Worm (Caenorhabditis elegans) whole organism, L1 larva: ENCODE results near the gene cyp-25A1.

Experiments used
- C04F5.9 ChIP-seq: sonication (generic microtip); optimal IDR thresholded peaks from 2 replicates; lab custom pipeline; 2016; ENCODE audit warnings: missing genetic modification characterization, missing compliant biosample characterization
- C16A3.4 ChIP-seq: fragments of 150-350 bp; optimal IDR thresholded peaks from 2 replicates; lab custom pipeline; 2014; ENCODE audit warnings: missing biosample characterization, missing genetic modification characterization
- C34B4.2 ChIP-seq: sonication (generic microtip); optimal IDR thresholded peaks from 2 replicates; lab custom pipeline; 2017; ENCODE audit warnings: mild to moderate bottlenecking, missing genetic modification characterization, missing compliant biosample characterization
- F16B12.6 ChIP-seq: fragments of 150-350 bp; optimal IDR thresholded peaks from 2 replicates; lab custom pipeline; 2014; ENCODE audit warnings: missing biosample characterization, missing genetic modification characterization
- aha-1 ChIP-seq: fragments of 150-350 bp; optimal IDR thresholded peaks from 2 replicates; lab custom pipeline; 2014; ENCODE audit warnings: missing biosample characterization, missing genetic modification characterization
- alr-1 ChIP-seq: fragments of 200-800 bp; sonication (Bioruptor generic); optimal IDR thresholded peaks from 2 replicates; lab custom pipeline; 2018; ENCODE audit warnings: borderline replicate concordance, mild to moderate bottlenecking, missing genetic modification characterization, missing compliant biosample characterization
- blmp-1 ChIP-seq: fragments of 150-350 bp; optimal IDR thresholded peaks from 2 replicates; lab custom pipeline; 2014; ENCODE audit warnings: missing biosample characterization, missing genetic modification characterization
- ceh-63 ChIP-seq: fragments of 200-800 bp; sonication (Bioruptor generic); optimal IDR thresholded peaks from 2 replicates; lab custom pipeline; 2018; ENCODE audit warnings: mild to moderate bottlenecking, missing genetic modification characterization, missing compliant biosample characterization
- ceh-8 ChIP-seq: fragments of 200-800 bp; sonication (Bioruptor generic); optimal IDR thresholded peaks from 2 replicates; lab custom pipeline; 2018; ENCODE audit warnings: mild to moderate bottlenecking, missing genetic modification characterization, moderate library complexity, missing compliant biosample characterization
- ceh-90 ChIP-seq: sonication (generic microtip); optimal IDR thresholded peaks from 2 replicates; lab custom pipeline; 2016; ENCODE audit warnings: missing genetic modification characterization, missing compliant biosample characterization
- dpl-1 ChIP-seq, 3 experiments: fragments of 150-350 bp in 2 of 3; sonication (generic microtip) in 1 of 3; optimal IDR thresholded peaks; 2 replicates each; lab custom pipeline; 2014 to 2017; ENCODE audit warnings: missing biosample characterization in 3 of 3, missing genetic modification characterization in 3 of 3, missing genetic modification reagents in 3 of 3
- dsc-1 ChIP-seq: sonication (generic microtip); optimal IDR thresholded peaks from 2 replicates; lab custom pipeline; 2016; ENCODE audit warnings: mild to moderate bottlenecking, missing genetic modification characterization, missing compliant biosample characterization
- efl-1 ChIP-seq, 4 experiments: fragments of 150-350 bp; optimal IDR thresholded peaks in 3 of 4; peaks in 1 of 4; 1 replicate in 1 of 4; 2 replicates in 3 of 4; lab custom pipeline; 2014; ENCODE audit warnings: missing biosample characterization in 2 of 4, missing genetic modification characterization in 2 of 4, missing genetic modification reagents in 2 of 4
- egl-13 ChIP-seq: sonication (generic microtip); optimal IDR thresholded peaks from 2 replicates; lab custom pipeline; 2016; ENCODE audit warnings: missing genotype, missing genetic modification reagents, missing genetic modification characterization, missing compliant biosample characterization
- egl-27 ChIP-seq, 2 experiments: fragments of 150-350 bp in 1 of 2; sonication (generic microtip); optimal IDR thresholded peaks; 3 replicates each; lab custom pipeline; 2017 to 2018; ENCODE audit warnings: missing biosample characterization in 2 of 2, missing genetic modification characterization in 2 of 2, missing genetic modification reagents in 2 of 2
- elt-2 ChIP-seq: sonication (generic microtip); optimal IDR thresholded peaks from 2 replicates; lab custom pipeline; 2016; ENCODE audit warnings: missing genetic modification characterization, mild to moderate bottlenecking, inconsistent platforms, missing compliant biosample characterization, missing genetic modification reagents
- ets-5 ChIP-seq: fragments of 200-800 bp; sonication (Bioruptor generic); IDR thresholded peaks from 2 replicates; pipeline ENCODE4 v1.3.6; 2022; ENCODE audit warnings: missing genetic modification characterization, missing compliant biosample characterization
- fkh-4 ChIP-seq: sonication (generic microtip); optimal IDR thresholded peaks from 2 replicates; lab custom pipeline; 2016; ENCODE audit warnings: missing compliant biosample characterization, missing genetic modification characterization, borderline replicate concordance
- fkh-8 ChIP-seq: sonication (generic microtip); optimal IDR thresholded peaks from 2 replicates; lab custom pipeline; 2016; ENCODE audit warnings: mild to moderate bottlenecking, missing genetic modification characterization, missing compliant biosample characterization
- grh-1 ChIP-seq: fragments of 200-800 bp; sonication (Bioruptor generic); IDR thresholded peaks from 2 replicates; pipeline ENCODE4 v1.3.6; 2022; ENCODE audit warnings: missing genetic modification reagents, missing genetic modification characterization, missing compliant biosample characterization
- hlh-17 ChIP-seq: fragments of 200-800 bp; sonication (Bioruptor generic); optimal IDR thresholded peaks from 2 replicates; lab custom pipeline; 2018; ENCODE audit warnings: missing genetic modification characterization, mild to moderate bottlenecking, missing compliant biosample characterization, moderate library complexity, borderline replicate concordance
- irx-1 ChIP-seq: sonication (generic microtip); optimal IDR thresholded peaks from 2 replicates; lab custom pipeline; 2016; ENCODE audit warnings: missing genetic modification characterization, missing compliant biosample characterization
- lin-13 ChIP-seq: fragments of 150-350 bp; optimal IDR thresholded peaks from 2 replicates; lab custom pipeline; 2014; ENCODE audit warnings: missing biosample characterization, missing genetic modification reagents, missing genetic modification characterization
- lin-14 ChIP-seq: fragments of 200-800 bp; sonication (Bioruptor generic); optimal IDR thresholded peaks from 2 replicates; lab custom pipeline; 2018; ENCODE audit warnings: mild to moderate bottlenecking, missing genetic modification characterization, moderate library complexity, missing compliant biosample characterization
- lin-35 ChIP-seq, 2 experiments: fragments of 150-350 bp; optimal IDR thresholded peaks; 2 replicates each; lab custom pipeline; 2014; ENCODE audit warnings: missing biosample characterization in 2 of 2, missing genetic modification characterization in 2 of 2, missing genetic modification reagents in 2 of 2
- lsy-2 ChIP-seq, 2 experiments: fragments of 150-350 bp; optimal IDR thresholded peaks; 2 replicates each; lab custom pipeline; 2014; ENCODE audit warnings: missing biosample characterization in 2 of 2, missing genetic modification characterization in 2 of 2
- nhr-20 ChIP-seq: sonication (generic microtip); optimal IDR thresholded peaks from 2 replicates; lab custom pipeline; 2016; ENCODE audit warnings: mild to moderate bottlenecking, missing genetic modification characterization, missing compliant biosample characterization
- nhr-28 ChIP-seq: fragments of 150-350 bp; optimal IDR thresholded peaks from 2 replicates; lab custom pipeline; 2014; ENCODE audit warnings: missing biosample characterization, missing genetic modification characterization
- nhr-47 ChIP-seq: sonication (generic microtip); optimal IDR thresholded peaks from 2 replicates; lab custom pipeline; 2016; ENCODE audit warnings: mild to moderate bottlenecking, missing genetic modification characterization, moderate library complexity, missing compliant biosample characterization
- nhr-71 ChIP-seq: sonication (generic microtip); optimal IDR thresholded peaks from 2 replicates; lab custom pipeline; 2016; ENCODE audit warnings: mild to moderate bottlenecking, missing genetic modification characterization, moderate library complexity, missing compliant biosample characterization
- nhr-85 ChIP-seq: sonication (generic microtip); peaks from one replicate; lab custom pipeline; 2016; ENCODE audit warnings: missing genetic modification characterization, inconsistent platforms, missing compliant biosample characterization
- nhr-90 ChIP-seq: sonication (generic microtip); optimal IDR thresholded peaks from 2 replicates; lab custom pipeline; 2016; ENCODE audit warnings: mild to moderate bottlenecking, missing genetic modification characterization, missing compliant biosample characterization; ENCODE audit not compliant: poor library complexity
- pax-3 ChIP-seq: fragments of 200-800 bp; sonication (Bioruptor generic); optimal IDR thresholded peaks from 2 replicates; lab custom pipeline; 2018; ENCODE audit warnings: mild to moderate bottlenecking, missing genetic modification characterization, moderate library complexity, missing compliant biosample characterization
- snpc-4 ChIP-seq: fragments of 150-350 bp; optimal IDR thresholded peaks from 2 replicates; lab custom pipeline; 2014; ENCODE audit warnings: missing biosample characterization, missing genetic modification characterization
- snu-23 ChIP-seq: sonication (generic microtip); optimal IDR thresholded peaks from 2 replicates; lab custom pipeline; 2016; ENCODE audit warnings: missing genetic modification characterization, missing compliant biosample characterization
- sox-4 ChIP-seq: sonication (generic microtip); optimal IDR thresholded peaks from 2 replicates; lab custom pipeline; 2016; ENCODE audit warnings: missing genetic modification characterization, missing compliant biosample characterization
- sptf-1 ChIP-seq: fragments of 150-350 bp; optimal IDR thresholded peaks from 2 replicates; lab custom pipeline; 2014; ENCODE audit warnings: missing biosample characterization, missing genetic modification characterization
- sup-37 ChIP-seq: fragments of 200-800 bp; sonication (Bioruptor generic); optimal IDR thresholded peaks from 2 replicates; lab custom pipeline; 2018; ENCODE audit warnings: mild to moderate bottlenecking, missing genetic modification characterization, missing compliant biosample characterization
- tbx-2 ChIP-seq: sonication (generic microtip); optimal IDR thresholded peaks from 2 replicates; lab custom pipeline; 2016; ENCODE audit warnings: missing genetic modification characterization, missing compliant biosample characterization
- unc-130 ChIP-seq: fragments of 150-350 bp; optimal IDR thresholded peaks from 2 replicates; lab custom pipeline; 2017; ENCODE audit warnings: missing biosample characterization, missing genetic modification characterization, inconsistent platforms
- unc-62 ChIP-seq: fragments of 150-350 bp; optimal IDR thresholded peaks from 2 replicates; lab custom pipeline; 2014; ENCODE audit warnings: missing biosample characterization, missing genetic modification reagents, missing genetic modification characterization
- unc-86 ChIP-seq: sonication (generic microtip); optimal IDR thresholded peaks from 2 replicates; lab custom pipeline; 2016; ENCODE audit warnings: missing genetic modification characterization, missing compliant biosample characterization
- unc-98 ChIP-seq: fragments of 200-800 bp; sonication (Bioruptor generic); IDR thresholded peaks from 2 replicates; pipeline ENCODE4 v1.3.6; 2022; ENCODE audit warnings: missing genetic modification characterization, missing compliant biosample characterization
- xbp-1 ChIP-seq: sonication (generic microtip); optimal IDR thresholded peaks from 2 replicates; lab custom pipeline; 2016; ENCODE audit warnings: missing genetic modification characterization, missing compliant biosample characterization
- ztf-11 ChIP-seq, 2 experiments: sonication (generic microtip); optimal IDR thresholded peaks; 2 replicates each; lab custom pipeline; 2016 to 2017; ENCODE audit warnings: missing genetic modification characterization in 2 of 2, missing biosample characterization in 1 of 2, missing compliant biosample characterization in 1 of 2
- ztf-4 ChIP-seq: fragments of 150-350 bp; optimal IDR thresholded peaks from 2 replicates; lab custom pipeline; 2014; ENCODE audit warnings: missing biosample characterization, missing genetic modification characterization

Gene cyp-25A1

ce11 chrIII:3875608-3876007 lies 43.2 kb downstream of the cyp-25A1 start (continued):
- TF ChIP-seq C16A3.4, result peak; percentile 4
- no peak for TF ChIP-seq egl-27 (tag; optimal IDR thresholded peaks at IDR 0.05; lab: Kevin White, UChicago)
- TF ChIP-seq unc-130 (tag; lab: Kevin White, UChicago), result peak; percentile 10
- TF ChIP-seq ztf-4 (tag; lab: Kevin White, UChicago), result no peak
- no peak for TF ChIP-seq F16B12.6 (tag; lab: Kevin White, UChicago)
- no peak for TF ChIP-seq snpc-4 (tag; lab: Kevin White, UChicago)
- no peak for TF ChIP-seq fkh-8 (tag; lab: Kevin White, UChicago)
- no peak for TF ChIP-seq fkh-4 (tag; lab: Kevin White, UChicago)
- TF ChIP-seq sptf-1 (tag; lab: Kevin White, UChicago), result no peak
- TF ChIP-seq ceh-90 (tag; lab: Kevin White, UChicago), result no peak
- TF ChIP-seq lin-14 (GFP tag; lab: Kevin White, UChicago), result peak; percentile 62
- no peak for TF ChIP-seq nhr-90
- TF ChIP-seq ceh-8 (GFP tag; lab: Kevin White, UChicago), result no peak
- TF ChIP-seq dsc-1, result no peak
- TF ChIP-seq unc-86 (tag; lab: Kevin White, UChicago), result no peak
- TF ChIP-seq snu-23 (GFP tag; lab: Kevin White, UChicago), result peak; percentile 66
- TF ChIP-seq efl-1 (optimal IDR thresholded peaks at IDR 0.05; lab: Kevin White, UChicago), result no peak
- TF ChIP-seq efl-1 (GFP tag; optimal IDR thresholded peaks at IDR 0.05 in 1 of 2; lab: Kevin White, UChicago), result peak in 1 of 2 experiments; percentile 85
- no peak for TF ChIP-seq nhr-28 (tag; lab: Kevin White, UChicago)
- no peak for TF ChIP-seq irx-1
- TF ChIP-seq C04F5.9 (tag; lab: Kevin White, UChicago), result no peak
- no peak for TF ChIP-seq unc-98 (GFP tag; lab: Robert Waterston, UW)
- TF ChIP-seq ets-5 (GFP tag; lab: Robert Waterston, UW), result no peak
- no peak for TF ChIP-seq egl-13
- peak; percentile 79 for TF ChIP-seq nhr-20
- no peak for TF ChIP-seq pax-3 (tag; lab: Kevin White, UChicago)
- no peak for TF ChIP-seq xbp-1
- no peak for TF ChIP-seq aha-1 (tag; lab: Kevin White, UChicago)
- peak in 1 of 2 experiments; percentile 80 for TF ChIP-seq lin-35 (GFP tag; optimal IDR thresholded peaks at IDR 0.05; lab: Kevin White, UChicago)
- no peak for TF ChIP-seq sox-4 (tag; lab: Kevin White, UChicago)
- no peak for TF ChIP-seq hlh-17 (GFP tag; lab: Kevin White, UChicago)

- TF ChIP-seq ceh-63 (GFP tag; lab: Kevin White, UChicago) (no peak), grh-1 (no peak), C34B4.2 (tag; lab: Kevin White, UChicago) (no peak), nhr-85 (tag; lab: Kevin White, UChicago) (peak; percentile 36), lsy-2 (tag; optimal IDR thresholded peaks at IDR 0.05; lab: Kevin White, UChicago) (no peak), nhr-90 (no peak), efl-1 (optimal IDR thresholded peaks at IDR 0.05; lab: Kevin White, UChicago) (no peak), efl-1 (GFP tag; optimal IDR thresholded peaks at IDR 0.05 in 1 of 2; lab: Kevin White, UChicago) (peak in 1 of 2 experiments; percentile 66), blmp-1 (tag; lab: Kevin White, UChicago) (peak; percentile 66), elt-2 (tag; lab: Kevin White, UChicago) (peak; percentile 52), C16A3.4 (no peak), ets-5 (GFP tag; lab: Robert Waterston, UW) (no peak), nhr-47 (tag; lab: Kevin White, UChicago) (no peak), lin-13 (GFP tag; lab: Kevin White, UChicago) (no peak), alr-1 (tag; lab: Kevin White, UChicago) (no peak), nhr-71 (tag; lab: Kevin White, UChicago) (peak; percentile 30), dpl-1 (GFP tag; optimal IDR thresholded peaks at IDR 0.05; lab: Kevin White, UChicago) (no peak), pax-3 (tag; lab: Kevin White, UChicago) (no peak), F16B12.6 (tag; lab: Kevin White, UChicago) (no peak), snu-23 (GFP tag; lab: Kevin White, UChicago) (peak; percentile 10), sup-37 (GFP tag; lab: Kevin White, UChicago) (no peak), tbx-2 (tag; lab: Kevin White, UChicago) (no peak), unc-62 (GFP tag; lab: Kevin White, UChicago) (no peak), ztf-11 (tag; optimal IDR thresholded peaks at IDR 0.05; lab: Kevin White, UChicago) (no peak), ztf-4 (tag; lab: Kevin White, UChicago) (no peak)
- TF ChIP-seq, all 84 proteins: peak for 6
Observed at ce11 chrIII:3876197-3876897, 44.0 kb downstream of the cyp-25A1 start.
